Worm (Caenorhabditis elegans) whole organism, L4 larva: ENCODE results near the gene Y75B8A.6.

Source experiments
- F44E2.7 ChIP-seq: fragments of 200-800 bp; sonication (Bioruptor generic); IDR thresholded peaks from 2 replicates; pipeline ENCODE4 v2.1.2; 2022; ENCODE audit warnings: missing genetic modification characterization, missing compliant biosample characterization
- F49E8.2 ChIP-seq: sonication (generic microtip); optimal IDR thresholded peaks from 2 replicates; lab custom pipeline; 2016; ENCODE audit warnings: missing compliant biosample characterization, mild to moderate bottlenecking, missing genetic modification characterization, borderline replicate concordance
- ceh-44 ChIP-seq: fragments of 200-800 bp; sonication (Bioruptor generic); IDR thresholded peaks from 2 replicates; pipeline ENCODE4 v1.3.6; 2022; ENCODE audit warnings: missing genetic modification reagents, missing genetic modification characterization, missing compliant biosample characterization
- ceh-62 ChIP-seq: sonication (generic microtip); optimal IDR thresholded peaks from 2 replicates; lab custom pipeline; 2017; ENCODE audit warnings: missing biosample characterization, missing genetic modification characterization
- ces-1 ChIP-seq: fragments of 150-350 bp; sonication (generic microtip); optimal IDR thresholded peaks from 4 replicates; lab custom pipeline; 2014; ENCODE audit warnings: missing biosample characterization, missing genetic modification reagents, missing genetic modification characterization
- ctbp-1 ChIP-seq: fragments of 200-800 bp; sonication (Bioruptor generic); IDR thresholded peaks from 2 replicates; pipeline ENCODE4 v1.3.6; 2022; ENCODE audit warnings: missing genetic modification reagents, missing genetic modification characterization, missing compliant biosample characterization
- hlh-11 ChIP-seq: fragments of 200-800 bp; sonication (Bioruptor generic); optimal IDR thresholded peaks from 2 replicates; lab custom pipeline; 2018; ENCODE audit warnings: mild to moderate bottlenecking, missing genetic modification characterization, missing compliant biosample characterization
- lin-13 ChIP-seq: fragments of 150-350 bp; optimal IDR thresholded peaks from 2 replicates; lab custom pipeline; 2014; ENCODE audit warnings: missing biosample characterization, missing genetic modification reagents, missing genetic modification characterization
- mdl-1 ChIP-seq, 2 experiments: fragments of 150-350 bp in 1 of 2; sonication (generic microtip) in 1 of 2; optimal IDR thresholded peaks; 2 replicates each; lab custom pipeline; 2014 to 2017; ENCODE audit warnings: missing biosample characterization in 2 of 2, missing genetic modification characterization in 2 of 2
- nhr-11 ChIP-seq: fragments of 150-350 bp; optimal IDR thresholded peaks from 2 replicates; lab custom pipeline; 2014; ENCODE audit warnings: missing biosample characterization, missing genetic modification characterization
- pqm-1 ChIP-seq: sonication (generic microtip); optimal IDR thresholded peaks from 2 replicates; lab custom pipeline; 2017; ENCODE audit warnings: missing biosample characterization, missing genetic modification characterization
- snpc-4 ChIP-seq: fragments of 150-350 bp; optimal IDR thresholded peaks from 2 replicates; lab custom pipeline; 2014; ENCODE audit warnings: missing biosample characterization, missing genetic modification characterization
- spr-1 ChIP-seq: sonication (generic microtip); optimal IDR thresholded peaks from 2 replicates; lab custom pipeline; 2016; ENCODE audit warnings: mild to moderate bottlenecking, missing genetic modification characterization, missing compliant biosample characterization
- zfp-3 ChIP-seq: fragments of 200-800 bp; sonication (Bioruptor generic); conservative IDR thresholded peaks from 2 replicates; pipeline ENCODE4 v1.3.6; 2022; ENCODE audit warnings: missing genetic modification reagents, missing genetic modification characterization, missing compliant biosample characterization

DNA sequence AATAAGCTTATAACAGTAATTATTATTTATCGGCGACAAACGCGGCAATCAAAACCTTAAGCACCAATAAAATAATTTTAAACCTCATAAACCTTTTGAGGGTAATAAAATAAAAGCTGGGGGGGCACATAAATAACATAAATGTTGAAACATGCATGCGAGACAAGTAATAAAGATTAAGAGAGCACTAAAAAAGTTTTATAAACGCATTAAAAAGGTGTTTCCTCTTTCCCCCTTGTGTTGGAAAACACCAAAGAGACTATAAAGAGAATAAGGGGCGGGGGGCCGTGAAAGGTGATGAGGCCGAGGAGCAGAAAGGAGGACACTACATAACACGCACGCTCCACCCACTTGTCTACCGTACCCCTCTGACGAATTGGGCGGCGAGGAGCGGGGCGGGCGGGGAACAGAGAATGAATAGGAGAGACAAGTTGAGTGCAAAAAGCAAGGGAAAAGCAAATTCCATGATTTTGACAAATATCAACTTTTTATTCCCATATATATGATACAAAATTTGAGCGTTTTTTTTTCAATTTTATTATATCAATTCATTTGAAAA, 45.3 kb downstream of the Y75B8A.6 start:
- no peak for TF ChIP-seq snpc-4 (tag; lab: Kevin White, UChicago)
- no peak for TF ChIP-seq nhr-11 (tag; lab: Kevin White, UChicago)
- no peak for TF ChIP-seq ctbp-1 (GFP tag; lab: Robert Waterston, UW)
- TF ChIP-seq zfp-3 (GFP tag; lab: Robert Waterston, UW), result no peak
- TF ChIP-seq spr-1 (tag; lab: Kevin White, UChicago), result no peak
- TF ChIP-seq ces-1 (GFP tag; lab: Kevin White, UChicago), result no peak
- no peak for TF ChIP-seq pqm-1
- TF ChIP-seq mdl-1 (tag; optimal IDR thresholded peaks at IDR 0.05; lab: Kevin White, UChicago), result no peak
- no peak for TF ChIP-seq hlh-11
- no peak for TF ChIP-seq ceh-62 (tag; lab: Kevin White, UChicago)
- no peak for TF ChIP-seq ceh-44 (GFP tag; lab: Robert Waterston, UW)
- TF ChIP-seq F44E2.7, result no peak
- no peak for TF ChIP-seq lin-13
- no peak for TF ChIP-seq F49E8.2 (tag; lab: Kevin White, UChicago)
